Worm (Caenorhabditis elegans) whole organism, L4 larva: ENCODE measurements around the gene spdl-1.

ENCODE experiments used
- D1046.2 ChIP-seq: fragments of 200-800 bp; sonication (Bioruptor generic); IDR thresholded peaks from 2 replicates; pipeline ENCODE4 v1.3.6; 2022; ENCODE audit warnings: missing genetic modification characterization, missing compliant biosample characterization
- F10B5.3 ChIP-seq: sonication (generic microtip); optimal IDR thresholded peaks from 2 replicates; lab custom pipeline; 2016; ENCODE audit warnings: mild to moderate bottlenecking, missing genetic modification characterization, missing compliant biosample characterization
- R02D3.7 ChIP-seq: fragments of 150-350 bp; sonication (generic microtip); optimal IDR thresholded peaks from 3 replicates; lab custom pipeline; 2014; ENCODE audit warnings: missing biosample characterization, missing genetic modification characterization
- T20F7.1 ChIP-seq: fragments of 200-800 bp; sonication (Bioruptor generic); optimal IDR thresholded peaks from 2 replicates; lab custom pipeline; 2018; ENCODE audit warnings: mild to moderate bottlenecking, missing genetic modification characterization, missing compliant biosample characterization
- Y5F2A.4 ChIP-seq: fragments of 200-800 bp; sonication (Bioruptor generic); optimal IDR thresholded peaks from 2 replicates; lab custom pipeline; 2018; ENCODE audit warnings: mild to moderate bottlenecking, missing genetic modification characterization, missing compliant biosample characterization
- ZK546.5 ChIP-seq, 2 experiments: sonication (generic microtip); optimal IDR thresholded peaks; 2 replicates each; lab custom pipeline; 2017; ENCODE audit warnings: missing biosample characterization in 2 of 2, missing genetic modification characterization in 2 of 2
- ceh-44 ChIP-seq: fragments of 200-800 bp; sonication (Bioruptor generic); IDR thresholded peaks from 2 replicates; pipeline ENCODE4 v1.3.6; 2022; ENCODE audit warnings: missing genetic modification reagents, missing genetic modification characterization, missing compliant biosample characterization
- ceh-62 ChIP-seq: sonication (generic microtip); optimal IDR thresholded peaks from 2 replicates; lab custom pipeline; 2017; ENCODE audit warnings: missing biosample characterization, missing genetic modification characterization
- ceh-82 ChIP-seq: sonication (generic microtip); optimal IDR thresholded peaks from 2 replicates; lab custom pipeline; 2017; ENCODE audit warnings: missing biosample characterization, missing genetic modification characterization
- ctbp-1 ChIP-seq: fragments of 200-800 bp; sonication (Bioruptor generic); IDR thresholded peaks from 2 replicates; pipeline ENCODE4 v1.3.6; 2022; ENCODE audit warnings: missing genetic modification reagents, missing genetic modification characterization, missing compliant biosample characterization
- dmd-9 ChIP-seq: fragments of 200-800 bp; sonication (Bioruptor generic); IDR thresholded peaks from 2 replicates; pipeline ENCODE4 v1.3.6; 2022; ENCODE audit warnings: missing genetic modification reagents, missing genetic modification characterization, missing compliant biosample characterization
- dpl-1 ChIP-seq: fragments of 150-350 bp; optimal IDR thresholded peaks from 2 replicates; lab custom pipeline; 2014; ENCODE audit warnings: missing biosample characterization, missing genetic modification reagents, missing genetic modification characterization
- duxl-1 ChIP-seq: sonication (generic microtip); optimal IDR thresholded peaks from 2 replicates; lab custom pipeline; 2016; ENCODE audit warnings: mild to moderate bottlenecking, missing genetic modification characterization, moderate library complexity, missing compliant biosample characterization; ENCODE audit not compliant: poor library complexity
- dve-1 ChIP-seq: sonication (generic microtip); optimal IDR thresholded peaks from 2 replicates; lab custom pipeline; 2017; ENCODE audit warnings: antibody characterized with exemption, mild to moderate bottlenecking, missing genetic modification characterization, missing compliant biosample characterization; ENCODE audit not compliant: insufficient read depth
- egl-43 ChIP-seq: fragments of 200-800 bp; sonication (Bioruptor generic); IDR thresholded peaks from 2 replicates; pipeline ENCODE4 v1.3.6; 2022; ENCODE audit warnings: missing genetic modification reagents, missing genetic modification characterization, missing compliant biosample characterization
- gei-8 ChIP-seq: fragments of 200-800 bp; sonication (Bioruptor generic); optimal IDR thresholded peaks from 2 replicates; lab custom pipeline; 2018; ENCODE audit warnings: mild to moderate bottlenecking, missing genetic modification characterization, missing compliant biosample characterization
- hif-1 ChIP-seq, 2 experiments: sonication (generic microtip); optimal IDR thresholded peaks; 2 replicates each; lab custom pipeline; 2016 to 2017; ENCODE audit warnings: missing compliant biosample characterization in 2 of 2, missing genetic modification characterization in 2 of 2, missing genetic modification reagents in 2 of 2, missing genotype in 2 of 2, mild to moderate bottlenecking in 1 of 2
- hmg-1.1 ChIP-seq: fragments of 200-800 bp; sonication (Bioruptor generic); IDR thresholded peaks from 2 replicates; pipeline ENCODE4 v1.3.6; 2022; ENCODE audit warnings: missing genetic modification reagents, missing genetic modification characterization, missing compliant biosample characterization
- lin-1 ChIP-seq: fragments of 200-800 bp; sonication (Bioruptor generic); IDR thresholded peaks from 2 replicates; pipeline ENCODE4 v1.3.6; 2022; ENCODE audit warnings: missing genetic modification reagents, missing genetic modification characterization, missing compliant biosample characterization
- lin-13 ChIP-seq: fragments of 150-350 bp; optimal IDR thresholded peaks from 2 replicates; lab custom pipeline; 2014; ENCODE audit warnings: missing biosample characterization, missing genetic modification reagents, missing genetic modification characterization
- lin-38 ChIP-seq: fragments of 200-800 bp; sonication (Bioruptor generic); IDR thresholded peaks from 2 replicates; pipeline ENCODE4 v1.3.6; 2022; ENCODE audit warnings: missing genetic modification reagents, missing genetic modification characterization, missing compliant biosample characterization
- lin-39 ChIP-seq: fragments of 150-350 bp; optimal IDR thresholded peaks from 2 replicates; lab custom pipeline; 2014; ENCODE audit warnings: missing biosample characterization, missing genetic modification reagents, missing genetic modification characterization
- lsy-2 ChIP-seq, 2 experiments: fragments of 150-350 bp in 1 of 2; sonication (generic microtip) in 1 of 2; optimal IDR thresholded peaks; 2 replicates each; lab custom pipeline; 2014 to 2017; ENCODE audit warnings: missing biosample characterization in 2 of 2, missing genetic modification characterization in 2 of 2
- madf-9 ChIP-seq: fragments of 200-800 bp; sonication (Bioruptor generic); conservative IDR thresholded peaks from 2 replicates; pipeline ENCODE4 v1.3.6; 2022; ENCODE audit warnings: missing genetic modification reagents, missing genetic modification characterization, missing compliant biosample characterization
- mdl-1 ChIP-seq, 2 experiments: fragments of 150-350 bp in 1 of 2; sonication (generic microtip) in 1 of 2; optimal IDR thresholded peaks; 2 replicates each; lab custom pipeline; 2014 to 2017; ENCODE audit warnings: missing biosample characterization in 2 of 2, missing genetic modification characterization in 2 of 2
- mep-1 ChIP-seq: fragments of 150-350 bp; sonication (generic microtip); optimal IDR thresholded peaks from 3 replicates; lab custom pipeline; 2014; ENCODE audit warnings: missing biosample characterization, missing genetic modification characterization
- mes-2 ChIP-seq: sonication (generic microtip); optimal IDR thresholded peaks from 2 replicates; lab custom pipeline; 2016; ENCODE audit warnings: missing genotype, mild to moderate bottlenecking, missing genetic modification characterization, missing compliant biosample characterization; ENCODE audit not compliant: poor library complexity, severe bottlenecking
- mxl-2 ChIP-seq: fragments of 200-800 bp; sonication (Bioruptor generic); conservative IDR thresholded peaks from 2 replicates; pipeline ENCODE4 v1.3.6; 2022; ENCODE audit warnings: missing genetic modification reagents, missing genetic modification characterization, missing compliant biosample characterization
- mxl-3 ChIP-seq: fragments of 200-800 bp; sonication (Bioruptor generic); optimal IDR thresholded peaks from 2 replicates; lab custom pipeline; 2018; ENCODE audit warnings: mild to moderate bottlenecking, missing genetic modification characterization, missing compliant biosample characterization
- nhr-10 ChIP-seq: fragments of 150-350 bp; optimal IDR thresholded peaks from 2 replicates; lab custom pipeline; 2014; ENCODE audit warnings: missing biosample characterization, missing genetic modification characterization
- nhr-11 ChIP-seq: fragments of 150-350 bp; optimal IDR thresholded peaks from 2 replicates; lab custom pipeline; 2014; ENCODE audit warnings: missing biosample characterization, missing genetic modification characterization
- nhr-28 ChIP-seq: fragments of 150-350 bp; optimal IDR thresholded peaks from 2 replicates; lab custom pipeline; 2014; ENCODE audit warnings: missing biosample characterization, missing genetic modification characterization
- nhr-41 ChIP-seq: fragments of 200-800 bp; sonication (Bioruptor generic); IDR thresholded peaks from 2 replicates; pipeline ENCODE4 v1.3.6; 2022; ENCODE audit warnings: missing genetic modification reagents, missing genetic modification characterization, missing compliant biosample characterization
- nhr-48 ChIP-seq: sonication (generic microtip); optimal IDR thresholded peaks from 2 replicates; lab custom pipeline; 2016; ENCODE audit warnings: mild to moderate bottlenecking, missing genetic modification characterization, missing compliant biosample characterization
- nhr-6 ChIP-seq: fragments of 150-350 bp; optimal IDR thresholded peaks from 2 replicates; lab custom pipeline; 2014; ENCODE audit warnings: missing biosample characterization, missing genetic modification characterization
- pha-4 ChIP-seq, 2 experiments: fragments of 150-350 bp in 1 of 2; fragments of 200-800 bp in 1 of 2; sonication (Bioruptor generic) in 1 of 2; IDR thresholded peaks in 1 of 2; optimal IDR thresholded peaks in 1 of 2; 2 replicates each; pipeline versions ENCODE4 v1.3.6 to Lab custom; 2014 to 2022; ENCODE audit warnings: missing genetic modification characterization in 2 of 2, missing genetic modification reagents in 2 of 2, missing biosample characterization in 1 of 2, missing compliant biosample characterization in 1 of 2
- sdz-12 ChIP-seq: fragments of 200-800 bp; sonication (Bioruptor generic); optimal IDR thresholded peaks from 2 replicates; lab custom pipeline; 2018; ENCODE audit warnings: mild to moderate bottlenecking, missing genetic modification characterization, missing compliant biosample characterization
- tag-97 ChIP-seq: fragments of 200-800 bp; sonication (Bioruptor generic); IDR thresholded peaks from 2 replicates; pipeline ENCODE4 v1.3.6; 2022; ENCODE audit warnings: missing genetic modification characterization, missing compliant biosample characterization
- unc-39 ChIP-seq: sonication (generic microtip); optimal IDR thresholded peaks from 2 replicates; lab custom pipeline; 2017; ENCODE audit warnings: missing biosample characterization, missing genetic modification characterization
- unc-62 ChIP-seq, 3 experiments: fragments of 150-350 bp in 1 of 3; sonication (generic microtip); optimal IDR thresholded peaks in 2 of 3; peaks in 1 of 3; 1 replicate in 1 of 3; 2 replicates in 2 of 3; lab custom pipeline; 2014 to 2017; ENCODE audit warnings: missing biosample characterization in 3 of 3, missing genetic modification characterization in 3 of 3, missing genetic modification reagents in 3 of 3, missing genotype in 1 of 3
- zip-11 ChIP-seq: fragments of 200-800 bp; sonication (Bioruptor generic); IDR thresholded peaks from 2 replicates; pipeline ENCODE4 v1.3.6; 2022; ENCODE audit warnings: missing genetic modification characterization, missing compliant biosample characterization

Gene spdl-1

DNA sequence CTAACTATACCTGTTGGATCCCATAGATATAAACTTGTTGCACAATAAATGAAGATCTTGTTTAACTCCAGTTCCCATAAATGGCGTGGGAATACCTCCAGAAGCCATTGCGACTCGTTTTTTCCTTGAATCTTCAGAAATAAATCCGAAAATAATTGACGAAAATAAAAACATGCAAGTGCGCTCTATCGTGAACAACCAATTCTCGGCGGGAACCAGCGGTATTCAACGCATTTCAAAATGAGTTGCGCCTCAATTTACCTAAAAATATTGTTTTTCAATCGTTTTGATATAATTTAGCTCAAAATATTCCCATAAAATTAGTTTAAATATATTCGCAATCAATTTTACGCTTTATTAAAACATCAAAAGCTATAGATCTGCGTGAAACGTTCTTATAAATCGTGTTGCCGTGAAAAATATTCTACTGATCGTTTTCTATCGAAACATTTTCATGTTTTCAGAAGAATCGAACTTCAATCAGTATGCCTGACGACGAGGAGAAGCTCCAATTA is at the start of gene spdl-1, which contains the start of gene snpc-1.1:
spdl-1 (plus strand) TSS at position 465 of the 515 bp plus-strand sequence.
snpc-1.1 (minus strand) TSS at position 200 of the 515 bp plus-strand sequence.
- TF ChIP-seq dpl-1 = peak; percentile 67
- peak in 1 of 2 experiments; percentile 41 for TF ChIP-seq lsy-2 (tag; optimal IDR thresholded peaks at IDR 0.05; lab: Kevin White, UChicago)
- no peak for TF ChIP-seq pha-4 (GFP tag; IDR thresholded peaks at IDR 0.05; lab: Robert Waterston, UW)
- peak; percentile 9 for TF ChIP-seq pha-4 (tag; optimal IDR thresholded peaks at IDR 0.05; lab: Kevin White, UChicago)
- no peak for TF ChIP-seq nhr-41
- TF ChIP-seq nhr-10 (tag; lab: Kevin White, UChicago) = no peak
- TF ChIP-seq ceh-44 (GFP tag; lab: Robert Waterston, UW) = no peak
- no peak for TF ChIP-seq D1046.2
- peak; percentile 62 for TF ChIP-seq mes-2 (tag; lab: Kevin White, UChicago)
- TF ChIP-seq lin-38 (GFP tag; lab: Robert Waterston, UW) = peak; percentile 88
- TF ChIP-seq nhr-11 (tag; lab: Kevin White, UChicago) = no peak

DNA sequence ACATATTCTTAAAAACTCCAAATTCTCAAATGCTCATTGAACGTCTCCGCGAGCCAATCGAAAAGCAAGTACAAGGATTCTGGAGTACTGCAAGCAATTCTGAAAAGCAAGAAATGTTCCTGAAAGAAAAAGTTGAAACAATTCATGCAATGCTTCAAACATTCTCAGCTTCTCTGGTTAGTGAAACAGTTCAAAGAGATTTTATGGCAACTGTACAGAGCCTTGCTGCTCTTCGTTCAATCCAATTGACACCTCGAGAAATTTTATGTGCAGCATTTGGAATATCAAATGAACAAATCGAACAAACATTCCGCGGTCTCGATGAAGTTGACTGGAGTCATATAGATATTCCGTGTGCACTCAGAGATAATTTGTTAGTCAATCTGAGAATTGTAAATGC is 44.6 kb upstream of the spdl-1 start:
- TF ChIP-seq unc-62 (GFP tag; optimal IDR thresholded peaks at IDR 0.05 in 1 of 2; lab: Kevin White, UChicago) (peak in 1 of 2 experiments; percentile 95), unc-62 (tag; optimal IDR thresholded peaks at IDR 0.05; lab: Kevin White, UChicago) (no peak), nhr-28 (no peak), ZK546.5 (tag; optimal IDR thresholded peaks at IDR 0.05; lab: Kevin White, UChicago) (no peak)

DNA sequence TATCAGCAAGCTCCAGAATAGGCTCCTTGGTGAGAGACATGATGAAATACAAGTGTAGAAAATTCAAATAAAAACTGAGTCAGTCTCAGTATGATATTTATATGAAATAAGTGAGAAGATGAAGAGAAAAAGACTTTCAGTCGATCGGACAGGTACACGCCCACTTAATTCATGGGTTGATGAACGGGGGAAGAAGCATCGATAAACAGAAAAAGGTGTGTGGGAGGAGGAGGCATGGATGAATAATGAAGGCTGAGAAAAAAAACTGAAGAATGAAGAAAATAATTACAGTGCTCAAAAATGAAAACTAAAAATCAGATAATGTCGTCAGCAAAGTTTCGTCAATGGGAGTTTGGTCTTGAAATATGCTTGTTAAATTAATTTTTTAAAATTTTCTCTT is 27.9 kb upstream of the spdl-1 start, which contains the start of gene trx-1:
trx-1 (minus strand) TSS at position 101 of the 400 bp plus-strand sequence.
- TF ChIP-seq ceh-82 (tag; lab: Kevin White, UChicago) (no peak), hmg-1.1 (GFP tag; lab: Robert Waterston, UW) (no peak), F10B5.3 (tag; lab: Kevin White, UChicago) (no peak), hif-1 (tag; optimal IDR thresholded peaks at IDR 0.05; lab: Kevin White, UChicago) (no peak), ceh-62 (tag; lab: Kevin White, UChicago) (no peak)
- TF ChIP-seq, all 104 proteins: peak for 0

DNA sequence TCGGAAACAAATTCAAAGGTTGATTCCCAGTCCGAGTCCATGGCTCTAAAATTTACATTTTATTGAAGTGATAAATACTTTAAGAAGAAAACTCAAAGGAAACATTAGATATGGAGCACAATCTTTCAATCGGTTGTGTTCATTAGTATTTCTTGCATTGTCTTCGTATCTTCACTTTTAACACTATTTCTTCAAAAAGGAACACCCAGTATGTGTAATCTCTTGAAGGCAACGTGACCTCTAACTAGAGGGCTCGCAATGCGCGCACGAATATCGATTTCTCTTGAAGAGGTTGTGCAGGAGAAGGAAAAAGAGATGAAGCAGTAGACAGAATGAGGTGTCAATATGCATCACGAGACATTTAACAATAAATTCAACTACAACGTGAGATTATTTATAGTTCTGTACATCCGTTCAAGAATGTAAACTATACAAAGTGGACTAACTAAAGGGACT is 26.2 kb upstream of the spdl-1 start, which contains the start of the genes B0228.6 and B0228.1:
B0228.6 (minus strand) TSS at position 51 of the 456 bp plus-strand sequence.
B0228.1 (plus strand) TSS at position 228 of the 456 bp plus-strand sequence.
- 0 out of 2 replicates have a peak, but pooled peaks have one; percentile 24 for TF ChIP-seq ctbp-1
- TF ChIP-seq madf-9 (GFP tag; lab: Robert Waterston, UW) = no peak
- no peak for TF ChIP-seq ceh-62 (tag; lab: Kevin White, UChicago)
- TF ChIP-seq mdl-1 (tag; optimal IDR thresholded peaks at IDR 0.05; lab: Kevin White, UChicago) = peak in 1 of 2 experiments; percentile 6
- TF ChIP-seq, all 104 proteins: peak for 2

DNA sequence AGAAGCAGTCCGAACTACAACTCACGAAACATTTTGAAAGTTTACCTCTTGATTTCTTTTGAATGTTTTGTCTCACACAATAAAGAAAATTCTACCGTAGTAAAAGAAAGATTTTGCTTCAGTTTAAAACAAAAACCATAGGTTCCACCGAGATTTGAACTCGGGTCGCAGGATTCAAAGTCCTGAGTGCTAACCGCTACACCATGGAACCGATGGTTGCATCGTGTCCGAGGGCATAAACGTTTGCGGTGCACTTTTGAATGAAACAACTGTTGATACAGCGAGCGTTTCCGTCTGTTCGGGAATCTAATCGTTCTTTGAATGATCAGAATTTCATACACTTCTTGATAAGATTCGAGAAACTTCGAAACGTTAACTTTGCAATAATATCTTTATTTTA is 24.6 kb upstream of the spdl-1 start:
- TF ChIP-seq egl-43 (no peak), zip-11 (GFP tag; lab: Robert Waterston, UW) (no peak), lsy-2 (tag; optimal IDR thresholded peaks at IDR 0.05; lab: Kevin White, UChicago) (peak in 1 of 2 experiments; percentile 74), duxl-1 (tag; lab: Kevin White, UChicago) (peak; percentile 6), Y5F2A.4 (GFP tag; lab: Kevin White, UChicago) (peak; percentile 10), gei-8 (GFP tag; lab: Kevin White, UChicago) (peak; percentile 5), mxl-3 (no peak), R02D3.7 (no peak), sdz-12 (GFP tag; lab: Kevin White, UChicago) (no peak), lin-1 (GFP tag; lab: Robert Waterston, UW) (peak; percentile 66; the same call in 1 of the 2 replicates), lin-13 (GFP tag; lab: Kevin White, UChicago) (no peak), nhr-6 (no peak), mxl-2 (GFP tag; lab: Robert Waterston, UW) (no peak), mep-1 (tag; lab: Kevin White, UChicago) (peak; percentile 70), dmd-9 (GFP tag; lab: Robert Waterston, UW) (0 out of 2 replicates have a peak, but pooled peaks have one; percentile 34), T20F7.1 (peak; percentile 58), nhr-48 (tag; lab: Kevin White, UChicago) (peak; percentile 68), dve-1 (peak; percentile 83), tag-97 (GFP tag; lab: Robert Waterston, UW) (no peak), unc-39 (no peak), lin-39 (tag; lab: Kevin White, UChicago) (no peak), hmg-1.1 (GFP tag; lab: Robert Waterston, UW) (peak; percentile 57)
